Worm (Caenorhabditis elegans): Measurements from ENCODE around the gene Y59E9AL.8.
"Not testable (repeated sequence)": the region's sequence is repeated elsewhere in the genome, so short reads cannot be mapped to it uniquely, and the experiment has no call there.

DNA sequence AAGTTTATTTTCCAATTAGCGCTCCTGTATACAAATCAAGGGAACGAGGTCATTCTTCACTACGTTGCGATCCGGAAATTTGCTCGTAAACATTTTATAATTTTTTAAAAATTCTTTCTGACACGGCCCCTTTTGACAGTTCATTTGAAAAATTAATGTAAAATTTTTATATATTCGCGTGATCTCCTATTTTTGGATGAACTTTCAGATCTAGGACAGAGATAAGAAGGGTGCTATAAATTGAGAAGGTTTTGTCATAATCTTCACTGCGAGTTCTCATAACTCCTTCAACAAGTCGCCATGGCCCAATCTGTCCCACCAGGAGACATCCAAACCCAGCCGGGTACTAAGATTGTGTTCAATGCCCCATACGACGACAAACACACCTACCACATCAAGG, 36.2 kb upstream of the Y59E9AL.8 start, which contains the start of gene msp-19:
- TF ChIP-seq flh-1 (GFP tag; optimal IDR thresholded peaks at IDR 0.05); unc-120 (tag; optimal IDR thresholded peaks at IDR 0.05; ENCODE audit: poor library complexity, severe bottlenecking); lin-13 (tag; optimal IDR thresholded peaks at IDR 0.05); elt-3 (tag; optimal IDR thresholded peaks at IDR 0.05); nhr-28 (tag; optimal IDR thresholded peaks at IDR 0.05); nhr-76 (tag; optimal IDR thresholded peaks at IDR 0.05); pha-4 (tag; optimal IDR thresholded peaks at IDR 0.05); drap-1 (GFP tag; optimal IDR thresholded peaks at IDR 0.05); tbx-8 (GFP tag; optimal IDR thresholded peaks at IDR 0.05); unc-62 (GFP tag; optimal IDR thresholded peaks at IDR 0.05); ham-2 (GFP tag; optimal IDR thresholded peaks at IDR 0.05): not testable (repeated sequence)
